Worm (Caenorhabditis elegans) whole organism, late embryonic: ENCODE measurements around the gene F53F4.4.

Source experiments
- C38D4.7 ChIP-seq: fragments of 200-800 bp; sonication (Bioruptor generic); optimal IDR thresholded peaks from 2 replicates; lab custom pipeline; 2018; ENCODE audit warnings: mild to moderate bottlenecking, missing genetic modification characterization, moderate library complexity, missing compliant biosample characterization
- F13H6.1 ChIP-seq: sonication (generic microtip); optimal IDR thresholded peaks from 2 replicates; lab custom pipeline; 2016; ENCODE audit warnings: missing genetic modification characterization, missing compliant biosample characterization
- K09A11.1 ChIP-seq: sonication (generic microtip); optimal IDR thresholded peaks from 2 replicates; lab custom pipeline; 2017; ENCODE audit warnings: antibody characterized with exemption, mild to moderate bottlenecking, missing genetic modification characterization, missing compliant biosample characterization; ENCODE audit not compliant: insufficient read depth
- T23F11.4 ChIP-seq: fragments of 200-800 bp; sonication (Bioruptor generic); optimal IDR thresholded peaks from 2 replicates; lab custom pipeline; 2018; ENCODE audit warnings: mild to moderate bottlenecking, missing genetic modification characterization, missing compliant biosample characterization
- Y22D7AL.16 ChIP-seq: sonication (generic microtip); optimal IDR thresholded peaks from 2 replicates; lab custom pipeline; 2016; ENCODE audit warnings: missing genetic modification characterization, missing compliant biosample characterization
- ahr-1 ChIP-seq: sonication (generic microtip); optimal IDR thresholded peaks from 2 replicates; lab custom pipeline; 2016; ENCODE audit warnings: missing genetic modification characterization, missing compliant biosample characterization
- ceh-14 ChIP-seq: sonication (generic microtip); optimal IDR thresholded peaks from 2 replicates; lab custom pipeline; 2016; ENCODE audit warnings: missing genotype, missing genetic modification characterization, missing compliant biosample characterization
- ceh-2 ChIP-seq: sonication (generic microtip); optimal IDR thresholded peaks from 2 replicates; lab custom pipeline; 2016; ENCODE audit warnings: missing genotype, missing genetic modification characterization, missing compliant biosample characterization
- ceh-31 ChIP-seq: sonication (generic microtip); optimal IDR thresholded peaks from 2 replicates; lab custom pipeline; 2016; ENCODE audit warnings: missing genetic modification characterization, missing compliant biosample characterization
- ceh-45 ChIP-seq: fragments of 200-800 bp; sonication (Bioruptor generic); IDR thresholded peaks from 2 replicates; pipeline ENCODE4 v1.3.6; 2022; ENCODE audit warnings: missing genetic modification reagents, missing genetic modification characterization, missing compliant biosample characterization
- ceh-48 ChIP-seq: sonication (generic microtip); optimal IDR thresholded peaks from 2 replicates; lab custom pipeline; 2016; ENCODE audit warnings: missing genetic modification characterization, inconsistent platforms, missing compliant biosample characterization
- ceh-6 ChIP-seq: fragments of 200-800 bp; sonication (Bioruptor generic); optimal IDR thresholded peaks from 2 replicates; lab custom pipeline; 2018; ENCODE audit warnings: mild to moderate bottlenecking, missing genetic modification characterization, missing compliant biosample characterization
- ceh-9 ChIP-seq: sonication (generic microtip); optimal IDR thresholded peaks from 2 replicates; lab custom pipeline; 2016; ENCODE audit warnings: mild to moderate bottlenecking, missing genetic modification characterization, inconsistent platforms, missing compliant biosample characterization
- dmd-4 ChIP-seq: sonication (generic microtip); optimal IDR thresholded peaks from 2 replicates; lab custom pipeline; 2016; ENCODE audit warnings: borderline replicate concordance, missing genetic modification characterization, missing compliant biosample characterization
- dve-1 ChIP-seq: sonication (generic microtip); optimal IDR thresholded peaks from 2 replicates; lab custom pipeline; 2017; ENCODE audit warnings: antibody characterized with exemption, mild to moderate bottlenecking, missing genetic modification characterization, missing compliant biosample characterization
- elt-2 ChIP-seq: sonication (generic microtip); optimal IDR thresholded peaks from 2 replicates; lab custom pipeline; 2016; ENCODE audit warnings: missing genetic modification reagents, missing genetic modification characterization, missing compliant biosample characterization
- elt-4 ChIP-seq: sonication (generic microtip); optimal IDR thresholded peaks from 2 replicates; lab custom pipeline; 2016; ENCODE audit warnings: missing genetic modification characterization, missing compliant biosample characterization
- ets-4 ChIP-seq: sonication (generic microtip); optimal IDR thresholded peaks from 2 replicates; lab custom pipeline; 2016; ENCODE audit warnings: missing genetic modification characterization, missing compliant biosample characterization
- fkh-6 ChIP-seq: sonication (generic microtip); optimal IDR thresholded peaks from 2 replicates; lab custom pipeline; 2016; ENCODE audit warnings: missing genetic modification characterization, missing compliant biosample characterization
- hlh-6 ChIP-seq: sonication (generic microtip); optimal IDR thresholded peaks from 2 replicates; lab custom pipeline; 2016; ENCODE audit warnings: missing genotype, missing genetic modification characterization, missing compliant biosample characterization
- hlh-8 ChIP-seq: sonication (generic microtip); optimal IDR thresholded peaks from 2 replicates; lab custom pipeline; 2016; ENCODE audit warnings: missing genotype, missing genetic modification characterization, missing compliant biosample characterization
- lin-11 ChIP-seq: fragments of 200-800 bp; sonication (Bioruptor generic); optimal IDR thresholded peaks from 2 replicates; lab custom pipeline; 2018; ENCODE audit warnings: mild to moderate bottlenecking, missing genetic modification characterization, missing compliant biosample characterization
- madf-2 ChIP-seq: sonication (generic microtip); optimal IDR thresholded peaks from 2 replicates; lab custom pipeline; 2017; ENCODE audit warnings: missing genetic modification characterization, missing compliant biosample characterization
- mec-3 ChIP-seq: sonication (generic microtip); optimal IDR thresholded peaks from 2 replicates; lab custom pipeline; 2016; ENCODE audit warnings: borderline replicate concordance, missing genetic modification characterization, missing compliant biosample characterization
- nfya-1 ChIP-seq: sonication (generic microtip); optimal IDR thresholded peaks from 2 replicates; lab custom pipeline; 2017; ENCODE audit warnings: missing genetic modification characterization, mild to moderate bottlenecking, missing compliant biosample characterization, antibody characterized with exemption, moderate library complexity
- nhr-11 ChIP-seq: fragments of 150-350 bp; optimal IDR thresholded peaks from 2 replicates; lab custom pipeline; 2014; ENCODE audit warnings: missing biosample characterization, missing genetic modification characterization
- nhr-232 ChIP-seq: sonication (generic microtip); optimal IDR thresholded peaks from 2 replicates; lab custom pipeline; 2016; ENCODE audit warnings: missing genetic modification characterization, missing compliant biosample characterization
- npax-4 ChIP-seq: sonication (generic microtip); optimal IDR thresholded peaks from 2 replicates; lab custom pipeline; 2016; ENCODE audit warnings: missing genetic modification characterization, missing compliant biosample characterization
- odd-2 ChIP-seq: sonication (generic microtip); optimal IDR thresholded peaks from 2 replicates; lab custom pipeline; 2017; ENCODE audit warnings: antibody characterized with exemption, mild to moderate bottlenecking, missing genetic modification characterization, missing compliant biosample characterization
- pag-3 ChIP-seq: sonication (generic microtip); optimal IDR thresholded peaks from 2 replicates; lab custom pipeline; 2016; ENCODE audit warnings: missing compliant biosample characterization, missing genetic modification characterization, borderline replicate concordance
- pax-1 ChIP-seq: fragments of 150-350 bp; optimal IDR thresholded peaks from 2 replicates; lab custom pipeline; 2014; ENCODE audit warnings: missing biosample characterization, missing genetic modification characterization
- pha-4 ChIP-seq: fragments of 150-350 bp; optimal IDR thresholded peaks from 2 replicates; lab custom pipeline; 2018; ENCODE audit warnings: missing biosample characterization, missing genetic modification reagents, missing genetic modification characterization
- rnt-1 ChIP-seq: sonication (generic microtip); optimal IDR thresholded peaks from 2 replicates; lab custom pipeline; 2016; ENCODE audit warnings: missing genetic modification characterization, missing compliant biosample characterization
- sox-2 ChIP-seq: fragments of 200-800 bp; sonication (Bioruptor generic); IDR thresholded peaks from 2 replicates; pipeline ENCODE4 v1.3.6; 2022; ENCODE audit warnings: missing genetic modification reagents, missing genetic modification characterization, missing compliant biosample characterization
- sox-4 ChIP-seq: sonication (generic microtip); optimal IDR thresholded peaks from 2 replicates; lab custom pipeline; 2017; ENCODE audit warnings: mild to moderate bottlenecking, missing genetic modification characterization, inconsistent platforms, missing compliant biosample characterization
- tbx-2 ChIP-seq: sonication (generic microtip); optimal IDR thresholded peaks from 2 replicates; lab custom pipeline; 2016; ENCODE audit warnings: missing genetic modification characterization, missing compliant biosample characterization
- ttx-3 ChIP-seq: sonication (generic microtip); optimal IDR thresholded peaks from 2 replicates; lab custom pipeline; 2016; ENCODE audit warnings: missing genetic modification reagents, missing genetic modification characterization, missing compliant biosample characterization
- unc-42 ChIP-seq: sonication (generic microtip); optimal IDR thresholded peaks from 2 replicates; lab custom pipeline; 2016; ENCODE audit warnings: missing genotype, missing genetic modification characterization, missing compliant biosample characterization
- unc-55 ChIP-seq: sonication (generic microtip); optimal IDR thresholded peaks from 2 replicates; lab custom pipeline; 2017; ENCODE audit warnings: missing biosample characterization, missing genetic modification reagents, missing genetic modification characterization
- unc-86 ChIP-seq: sonication (generic microtip); optimal IDR thresholded peaks from 2 replicates; lab custom pipeline; 2016; ENCODE audit warnings: missing genetic modification characterization, missing compliant biosample characterization
- ztf-16 ChIP-seq: sonication (generic microtip); optimal IDR thresholded peaks from 2 replicates; lab custom pipeline; 2017; ENCODE audit warnings: missing genetic modification characterization, missing compliant biosample characterization

Gene F53F4.4

ce11 chrV:13620676-13621075 is 27.5 kb downstream of the F53F4.4 start, which contains the start of gene F53F4.15:
F53F4.15 (plus strand) TSS chrV:13620976.
- TF ChIP-seq sox-4 (tag; lab: Kevin White, UChicago) (no peak), madf-2 (tag; lab: Kevin White, UChicago) (no peak), ceh-9 (no peak), npax-4 (tag; lab: Kevin White, UChicago) (no peak), tbx-2 (tag; lab: Kevin White, UChicago) (no peak), rnt-1 (tag; lab: Kevin White, UChicago) (no peak), elt-4 (no peak), F13H6.1 (tag; lab: Kevin White, UChicago) (no peak), lin-11 (tag; lab: Kevin White, UChicago) (no peak), pax-1 (tag; lab: Kevin White, UChicago) (no peak), nhr-232 (tag; lab: Kevin White, UChicago) (no peak), C38D4.7 (GFP tag; lab: Kevin White, UChicago) (no peak)

ce11 chrV:13621720-13622119 is 28.5 kb downstream of the F53F4.4 start, which contains the start of gene F53F4.16:
F53F4.16 (minus strand) TSS chrV:13621820.
- no peak for TF ChIP-seq sox-2 (GFP tag; lab: Robert Waterston, UW)
- no peak for TF ChIP-seq odd-2 (tag; lab: Kevin White, UChicago)
- TF ChIP-seq pag-3 (tag; lab: Kevin White, UChicago), result no peak
- TF ChIP-seq ceh-45 (GFP tag; lab: Robert Waterston, UW), result no peak
- TF ChIP-seq mec-3, result no peak
- TF ChIP-seq unc-55 (GFP tag; lab: Kevin White, UChicago), result no peak
- no peak for TF ChIP-seq ceh-48 (tag; lab: Kevin White, UChicago)
- no peak for TF ChIP-seq hlh-8
- TF ChIP-seq ceh-31 (tag; lab: Kevin White, UChicago), result no peak
- TF ChIP-seq nhr-11 (tag; lab: Kevin White, UChicago), result no peak
- TF ChIP-seq ceh-6 (GFP tag; lab: Kevin White, UChicago), result no peak
- no peak for TF ChIP-seq ceh-14
- TF ChIP-seq nfya-1 (tag; lab: Kevin White, UChicago), result no peak
- TF ChIP-seq C38D4.7 (GFP tag; lab: Kevin White, UChicago), result no peak
- TF ChIP-seq tbx-2 (tag; lab: Kevin White, UChicago), result no peak
- no peak for TF ChIP-seq Y22D7AL.16
- no peak for TF ChIP-seq ttx-3 (tag; lab: Kevin White, UChicago)
- TF ChIP-seq unc-86 (tag; lab: Kevin White, UChicago), result no peak
- no peak for TF ChIP-seq ahr-1

- no peak for TF ChIP-seq elt-2 (tag; lab: Kevin White, UChicago)
- no peak for TF ChIP-seq T23F11.4 (GFP tag; lab: Kevin White, UChicago)
- TF ChIP-seq ztf-16 (tag; lab: Kevin White, UChicago), result no peak
- no peak for TF ChIP-seq ceh-31 (tag; lab: Kevin White, UChicago)
- TF ChIP-seq dmd-4 (tag; lab: Kevin White, UChicago), result no peak
- TF ChIP-seq pax-1 (tag; lab: Kevin White, UChicago), result no peak
- no peak for TF ChIP-seq npax-4 (tag; lab: Kevin White, UChicago)
Measured at ce11 chrV:13624424-13624823, 31.2 kb downstream of the F53F4.4 start, which contains the start of gene F53F4.11. F53F4.11 (minus strand) TSS chrV:13624524.

ce11 chrV:13625517-13626097 is 32.4 kb downstream of the F53F4.4 start, which contains the start of the genes nduv-2 and F53F4.12:
nduv-2 (minus strand) TSS chrV:13625567.
F53F4.12 (plus strand) TSS chrV:13626047.
- TF ChIP-seq pag-3 (tag; lab: Kevin White, UChicago) (no peak), fkh-6 (tag; lab: Kevin White, UChicago) (no peak), pha-4 (tag; lab: Kevin White, UChicago) (no peak), tbx-2 (tag; lab: Kevin White, UChicago) (peak; percentile 36), rnt-1 (tag; lab: Kevin White, UChicago) (no peak), ceh-2 (tag; lab: Kevin White, UChicago) (peak; percentile 4), K09A11.1 (tag; lab: Kevin White, UChicago) (no peak), lin-11 (tag; lab: Kevin White, UChicago) (no peak), unc-42 (peak; percentile 12), hlh-6 (tag; lab: Kevin White, UChicago) (no peak), unc-86 (tag; lab: Kevin White, UChicago) (no peak), dve-1 (tag; lab: Kevin White, UChicago) (no peak), ceh-31 (tag; lab: Kevin White, UChicago) (peak; percentile 58), ets-4 (tag; lab: Kevin White, UChicago) (peak; percentile 34)
